Worm (Caenorhabditis elegans) whole organism, L4 larva: ENCODE measurements around the gene Y7A5A.7.

Experiments used
- Y105C5A.15 ChIP-seq: fragments of 200-800 bp; sonication (Bioruptor generic); IDR thresholded peaks from 2 replicates; pipeline ENCODE4 v1.3.6; 2022; ENCODE audit warnings: missing genetic modification characterization, missing compliant biosample characterization
- aly-2 ChIP-seq: sonication (generic microtip); optimal IDR thresholded peaks from 2 replicates; lab custom pipeline; 2018; ENCODE audit warnings: missing biosample characterization, missing genetic modification characterization
- cey-2 ChIP-seq: sonication (generic microtip); optimal IDR thresholded peaks from 3 replicates; lab custom pipeline; 2017; ENCODE audit warnings: missing genetic modification characterization, mild to moderate bottlenecking, missing compliant biosample characterization, antibody characterized with exemption, borderline replicate concordance; ENCODE audit not compliant: insufficient read depth
- daf-16 ChIP-seq, 3 experiments: sonication (generic microtip); optimal IDR thresholded peaks; 2 replicates each; lab custom pipeline; 2016 to 2017; ENCODE audit warnings: missing genetic modification characterization in 3 of 3, missing genetic modification reagents in 3 of 3, mild to moderate bottlenecking in 2 of 3, missing compliant biosample characterization in 2 of 3, missing biosample characterization in 1 of 3, moderate library complexity in 1 of 3
- duxl-1 ChIP-seq: sonication (generic microtip); optimal IDR thresholded peaks from 2 replicates; lab custom pipeline; 2016; ENCODE audit warnings: mild to moderate bottlenecking, missing genetic modification characterization, moderate library complexity, missing compliant biosample characterization; ENCODE audit not compliant: poor library complexity
- fos-1 ChIP-seq: fragments of 150-350 bp; optimal IDR thresholded peaks from 2 replicates; lab custom pipeline; 2014; ENCODE audit warnings: missing biosample characterization, missing genetic modification characterization
- nhr-10 ChIP-seq: fragments of 150-350 bp; optimal IDR thresholded peaks from 2 replicates; lab custom pipeline; 2014; ENCODE audit warnings: missing biosample characterization, missing genetic modification characterization
- pha-4 ChIP-seq, 2 experiments: fragments of 150-350 bp in 1 of 2; fragments of 200-800 bp in 1 of 2; sonication (Bioruptor generic) in 1 of 2; IDR thresholded peaks in 1 of 2; optimal IDR thresholded peaks in 1 of 2; 2 replicates each; pipeline versions ENCODE4 v1.3.6 to Lab custom; 2014 to 2022; ENCODE audit warnings: missing genetic modification characterization in 2 of 2, missing genetic modification reagents in 2 of 2, missing biosample characterization in 1 of 2, missing compliant biosample characterization in 1 of 2
- pqm-1 ChIP-seq: sonication (generic microtip); optimal IDR thresholded peaks from 2 replicates; lab custom pipeline; 2017; ENCODE audit warnings: missing biosample characterization, missing genetic modification characterization
- skn-1 ChIP-seq: fragments of 150-350 bp; optimal IDR thresholded peaks from 2 replicates; lab custom pipeline; 2014; ENCODE audit warnings: missing biosample characterization, missing genetic modification characterization
- snpc-4 ChIP-seq: fragments of 150-350 bp; optimal IDR thresholded peaks from 2 replicates; lab custom pipeline; 2014; ENCODE audit warnings: missing biosample characterization, missing genetic modification characterization
- zip-11 ChIP-seq: fragments of 200-800 bp; sonication (Bioruptor generic); IDR thresholded peaks from 2 replicates; pipeline ENCODE4 v1.3.6; 2022; ENCODE audit warnings: missing genetic modification characterization, missing compliant biosample characterization
- ztf-11 ChIP-seq: fragments of 150-350 bp; optimal IDR thresholded peaks from 2 replicates; lab custom pipeline; 2014; ENCODE audit warnings: missing biosample characterization, missing genetic modification characterization

DNA sequence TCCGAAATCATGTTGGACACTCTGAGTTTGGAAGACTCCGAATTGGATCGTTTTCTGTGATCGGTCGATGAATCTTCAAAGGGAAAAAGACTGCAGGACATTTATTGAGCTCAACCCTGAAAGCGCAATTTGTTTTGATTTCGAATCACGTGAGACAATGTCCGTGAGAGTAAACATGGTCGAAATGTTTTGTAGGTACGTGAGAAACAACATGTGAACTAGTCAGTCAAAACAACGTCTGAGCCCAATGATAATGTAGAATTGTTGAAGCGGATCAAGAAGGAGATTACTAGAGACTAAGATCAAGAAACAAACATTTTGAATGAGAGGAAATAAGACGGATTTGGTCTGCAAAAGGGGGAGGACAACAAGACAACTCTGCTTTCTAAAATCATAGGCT lies at the start of gene Y7A5A.7:
- no peak for TF ChIP-seq Y105C5A.15 (GFP tag; lab: Robert Waterston, UW)
- TF ChIP-seq nhr-10 (tag; lab: Kevin White, UChicago), result no peak
- no peak for TF ChIP-seq duxl-1 (tag; lab: Kevin White, UChicago)
- TF ChIP-seq skn-1 (tag; lab: Kevin White, UChicago), result no peak
- no peak for TF ChIP-seq snpc-4 (tag; lab: Kevin White, UChicago)
- no peak for TF ChIP-seq fos-1 (tag; lab: Kevin White, UChicago)
- no peak for TF ChIP-seq cey-2 (tag; lab: Kevin White, UChicago)
- TF ChIP-seq pqm-1 (tag; lab: Kevin White, UChicago), result no peak
- TF ChIP-seq pha-4 (GFP tag; IDR thresholded peaks at IDR 0.05; lab: Robert Waterston, UW), result no peak
- TF ChIP-seq pha-4 (tag; optimal IDR thresholded peaks at IDR 0.05; lab: Kevin White, UChicago), result no peak
- TF ChIP-seq ztf-11 (tag; lab: Kevin White, UChicago), result no peak
- no peak for TF ChIP-seq daf-16 (GFP tag; optimal IDR thresholded peaks at IDR 0.05; lab: Kevin White, UChicago)
- no peak for TF ChIP-seq daf-16 (tag; optimal IDR thresholded peaks at IDR 0.05; lab: Kevin White, UChicago)
- no peak for TF ChIP-seq aly-2 (tag; lab: Kevin White, UChicago)
- TF ChIP-seq zip-11, result no peak
